Worm (Caenorhabditis elegans) whole organism, L2 larva: ENCODE measurements around the gene clec-149.

Experiments
- C34F6.9 ChIP-seq: fragments of 150-350 bp; optimal IDR thresholded peaks from 2 replicates; lab custom pipeline; 2014; ENCODE audit warnings: missing biosample characterization, missing genetic modification characterization
- F13H6.1 ChIP-seq: sonication (generic microtip); optimal IDR thresholded peaks from 2 replicates; lab custom pipeline; 2016; ENCODE audit warnings: missing genetic modification characterization, missing compliant biosample characterization
- R02D3.7 ChIP-seq: fragments of 150-350 bp; optimal IDR thresholded peaks from 2 replicates; lab custom pipeline; 2014; ENCODE audit warnings: missing biosample characterization, missing genetic modification characterization
- Y55F3AM.14 ChIP-seq: fragments of 200-800 bp; sonication (Bioruptor generic); optimal IDR thresholded peaks from 2 replicates; lab custom pipeline; 2018; ENCODE audit warnings: mild to moderate bottlenecking, missing genetic modification characterization, missing compliant biosample characterization
- ZK546.5 ChIP-seq: sonication (generic microtip); optimal IDR thresholded peaks from 2 replicates; lab custom pipeline; 2017; ENCODE audit warnings: missing biosample characterization, missing genetic modification characterization
- alr-1 ChIP-seq: fragments of 150-350 bp; optimal IDR thresholded peaks from 2 replicates; lab custom pipeline; 2014; ENCODE audit warnings: missing biosample characterization, missing genetic modification characterization
- aly-2 ChIP-seq: fragments of 150-350 bp; optimal IDR thresholded peaks from 2 replicates; lab custom pipeline; 2014; ENCODE audit warnings: missing biosample characterization, missing genetic modification characterization
- ama-1 ChIP-seq: fragments of 150-350 bp; optimal IDR thresholded peaks from 2 replicates; lab custom pipeline; 2018; ENCODE audit warnings: inconsistent platforms
- blmp-1 ChIP-seq: sonication (generic microtip); optimal IDR thresholded peaks from 2 replicates; lab custom pipeline; 2017; ENCODE audit warnings: missing genetic modification characterization, mild to moderate bottlenecking, missing compliant biosample characterization, antibody characterized with exemption, moderate library complexity; ENCODE audit not compliant: insufficient read depth
- ceh-16 ChIP-seq: fragments of 150-350 bp; optimal IDR thresholded peaks from 2 replicates; lab custom pipeline; 2014; ENCODE audit warnings: missing biosample characterization, missing genetic modification characterization
- ceh-82 ChIP-seq: fragments of 150-350 bp; optimal IDR thresholded peaks from 2 replicates; lab custom pipeline; 2014; ENCODE audit warnings: missing biosample characterization, missing genetic modification characterization
- dmd-4 ChIP-seq: sonication (generic microtip); optimal IDR thresholded peaks from 2 replicates; lab custom pipeline; 2017; ENCODE audit warnings: missing biosample characterization, missing genetic modification characterization
- egl-27 ChIP-seq: sonication (generic microtip); optimal IDR thresholded peaks from 3 replicates; lab custom pipeline; 2017; ENCODE audit warnings: missing biosample characterization, missing genetic modification reagents, missing genetic modification characterization
- elt-1 ChIP-seq: fragments of 150-350 bp; optimal IDR thresholded peaks from 2 replicates; lab custom pipeline; 2014; ENCODE audit warnings: missing biosample characterization, missing genetic modification characterization
- fos-1 ChIP-seq: fragments of 150-350 bp; optimal IDR thresholded peaks from 2 replicates; lab custom pipeline; 2014; ENCODE audit warnings: missing biosample characterization, missing genetic modification characterization
- gmeb-1 ChIP-seq: fragments of 150-350 bp; optimal IDR thresholded peaks from 2 replicates; lab custom pipeline; 2014; ENCODE audit warnings: missing biosample characterization, missing genetic modification characterization
- lin-11 ChIP-seq: fragments of 150-350 bp; sonication (generic microtip); optimal IDR thresholded peaks from 2 replicates; lab custom pipeline; 2014; ENCODE audit warnings: missing biosample characterization, missing genetic modification characterization, inconsistent platforms, mixed read lengths
- lin-13 ChIP-seq: fragments of 150-350 bp; optimal IDR thresholded peaks from 2 replicates; lab custom pipeline; 2014; ENCODE audit warnings: missing biosample characterization, missing genetic modification reagents, missing genetic modification characterization
- lin-39 ChIP-seq: fragments of 150-350 bp; optimal IDR thresholded peaks from 2 replicates; lab custom pipeline; 2014; ENCODE audit warnings: missing biosample characterization, missing genetic modification reagents, missing genetic modification characterization
- lsy-2 ChIP-seq, 2 experiments: fragments of 150-350 bp in 1 of 2; sonication (generic microtip) in 1 of 2; optimal IDR thresholded peaks; 2 replicates each; lab custom pipeline; 2014 to 2017; ENCODE audit warnings: missing biosample characterization in 2 of 2, missing genetic modification characterization in 2 of 2
- mab-5 ChIP-seq: fragments of 150-350 bp; optimal IDR thresholded peaks from 2 replicates; lab custom pipeline; 2014; ENCODE audit warnings: missing biosample characterization, missing genetic modification characterization
- mbf-1 ChIP-seq: sonication (generic microtip); optimal IDR thresholded peaks from 2 replicates; lab custom pipeline; 2017; ENCODE audit warnings: missing biosample characterization, missing genetic modification characterization
- mdl-1 ChIP-seq, 2 experiments: fragments of 150-350 bp in 1 of 2; sonication (generic microtip) in 1 of 2; optimal IDR thresholded peaks; 2 replicates each; lab custom pipeline; 2017; ENCODE audit warnings: missing biosample characterization in 2 of 2, missing genetic modification characterization in 2 of 2
- nhr-10 ChIP-seq: sonication (generic microtip); optimal IDR thresholded peaks from 2 replicates; lab custom pipeline; 2017; ENCODE audit warnings: missing biosample characterization, missing genetic modification characterization
- nhr-11 ChIP-seq: fragments of 150-350 bp; optimal IDR thresholded peaks from 2 replicates; lab custom pipeline; 2014; ENCODE audit warnings: missing biosample characterization, missing genetic modification characterization
- nhr-12 ChIP-seq: fragments of 150-350 bp; optimal IDR thresholded peaks from 2 replicates; lab custom pipeline; 2014; ENCODE audit warnings: missing biosample characterization, missing genetic modification characterization
- nhr-129 ChIP-seq: fragments of 150-350 bp; optimal IDR thresholded peaks from 2 replicates; lab custom pipeline; 2014; ENCODE audit warnings: missing biosample characterization, missing genetic modification characterization
- nhr-21 ChIP-seq: fragments of 150-350 bp; optimal IDR thresholded peaks from 2 replicates; lab custom pipeline; 2014; ENCODE audit warnings: missing biosample characterization, missing genetic modification characterization
- nhr-23 ChIP-seq: fragments of 150-350 bp; optimal IDR thresholded peaks from 2 replicates; lab custom pipeline; 2014; ENCODE audit warnings: missing biosample characterization, missing genetic modification reagents, missing genetic modification characterization
- nhr-237 ChIP-seq: fragments of 150-350 bp; optimal IDR thresholded peaks from 2 replicates; lab custom pipeline; 2014; ENCODE audit warnings: missing biosample characterization, missing genetic modification characterization
- nhr-25 ChIP-seq: fragments of 150-350 bp; sonication (generic microtip); optimal IDR thresholded peaks from 3 replicates; lab custom pipeline; 2014; ENCODE audit warnings: missing biosample characterization, missing genetic modification characterization
- nhr-6 ChIP-seq: fragments of 150-350 bp; optimal IDR thresholded peaks from 2 replicates; lab custom pipeline; 2014; ENCODE audit warnings: missing biosample characterization, missing genetic modification characterization
- nhr-77 ChIP-seq: fragments of 150-350 bp; optimal IDR thresholded peaks from 2 replicates; lab custom pipeline; 2014; ENCODE audit warnings: missing biosample characterization, missing genetic modification characterization
- peb-1 ChIP-seq: fragments of 150-350 bp; optimal IDR thresholded peaks from 2 replicates; lab custom pipeline; 2014; ENCODE audit warnings: missing biosample characterization, missing genetic modification characterization
- sem-4 ChIP-seq: fragments of 150-350 bp; optimal IDR thresholded peaks from 2 replicates; lab custom pipeline; 2014; ENCODE audit warnings: missing biosample characterization, missing genetic modification reagents, missing genetic modification characterization
- skn-1 ChIP-seq: sonication (generic microtip); optimal IDR thresholded peaks from 2 replicates; lab custom pipeline; 2017; ENCODE audit warnings: missing biosample characterization, missing genetic modification characterization
- sma-3 ChIP-seq: sonication (generic microtip); optimal IDR thresholded peaks from 2 replicates; lab custom pipeline; 2016; ENCODE audit warnings: missing genetic modification reagents, missing genetic modification characterization, missing compliant biosample characterization
- sma-9 ChIP-seq, 2 experiments: fragments of 150-350 bp in 1 of 2; sonication (generic microtip) in 1 of 2; optimal IDR thresholded peaks; 2 replicates each; lab custom pipeline; 2014 to 2016; ENCODE audit warnings: missing genetic modification characterization in 2 of 2, mild to moderate bottlenecking in 1 of 2, missing biosample characterization in 1 of 2, missing compliant biosample characterization in 1 of 2, missing genetic modification reagents in 1 of 2, moderate library complexity in 1 of 2
- snpc-4 ChIP-seq: fragments of 150-350 bp; optimal IDR thresholded peaks from 2 replicates; lab custom pipeline; 2014; ENCODE audit warnings: missing biosample characterization, missing genetic modification characterization
- unc-39 ChIP-seq: fragments of 150-350 bp; optimal IDR thresholded peaks from 2 replicates; lab custom pipeline; 2014; ENCODE audit warnings: missing biosample characterization, missing genetic modification characterization
- unc-55 ChIP-seq: fragments of 150-350 bp; sonication (generic microtip); optimal IDR thresholded peaks from 3 replicates; lab custom pipeline; 2014; ENCODE audit warnings: missing biosample characterization, missing genetic modification reagents, missing genetic modification characterization
- unc-62 ChIP-seq: fragments of 150-350 bp; optimal IDR thresholded peaks from 2 replicates; lab custom pipeline; 2014; ENCODE audit warnings: missing biosample characterization, missing genetic modification reagents, missing genetic modification characterization
- zag-1 ChIP-seq: fragments of 150-350 bp; optimal IDR thresholded peaks from 2 replicates; lab custom pipeline; 2014; ENCODE audit warnings: missing biosample characterization, missing genetic modification characterization
- ztf-11 ChIP-seq: sonication (generic microtip); optimal IDR thresholded peaks from 2 replicates; lab custom pipeline; 2017; ENCODE audit warnings: missing biosample characterization, missing genetic modification characterization
- ztf-4 ChIP-seq: fragments of 150-350 bp; optimal IDR thresholded peaks from 2 replicates; lab custom pipeline; 2014; ENCODE audit warnings: missing biosample characterization, missing genetic modification characterization

Gene clec-149

ce11 chrIII:839491-839890 lies 16.5 kb downstream of the clec-149 start, which contains the start of gene dos-3:
dos-3 (minus strand) TSS chrIII:839591.
- TF ChIP-seq fos-1 (tag; lab: Kevin White, UChicago) (no peak), ztf-11 (tag; lab: Kevin White, UChicago) (no peak), unc-39 (no peak), nhr-129 (tag; lab: Kevin White, UChicago) (no peak), unc-62 (GFP tag; lab: Kevin White, UChicago) (no peak), nhr-25 (tag; lab: Kevin White, UChicago) (no peak), elt-1 (tag; lab: Kevin White, UChicago) (no peak), nhr-10 (no peak), peb-1 (no peak), alr-1 (tag; lab: Kevin White, UChicago) (no peak), nhr-77 (tag; lab: Kevin White, UChicago) (no peak), mbf-1 (tag; lab: Kevin White, UChicago) (no peak)
- TF ChIP-seq, all 48 proteins: peak for 0

DNA sequence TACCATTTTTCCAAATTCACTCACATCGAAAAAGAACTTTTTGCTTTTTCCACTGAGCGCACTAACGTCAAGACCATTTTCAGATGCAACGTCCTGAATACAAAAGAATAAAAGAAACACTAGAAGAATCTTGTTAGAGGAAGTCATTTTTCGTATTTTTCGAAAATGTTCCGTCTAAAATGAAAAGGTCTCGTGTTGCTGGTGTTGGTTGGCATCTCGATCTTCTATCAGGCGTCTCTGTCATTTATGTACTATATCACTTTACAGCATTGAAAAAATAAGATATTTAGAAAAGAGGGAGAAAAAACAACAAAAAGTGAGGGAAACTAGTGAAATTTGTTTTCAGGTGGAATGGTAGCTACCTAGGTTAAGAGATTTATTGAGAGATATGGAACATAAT lies 18.2 kb downstream of the clec-149 start, which contains the start of gene K02F3.9:
TSS of gene K02F3.9 (minus strand) at position 190 of the 400 bp plus-strand sequence.
- TF ChIP-seq lsy-2 (tag; optimal IDR thresholded peaks at IDR 0.05; lab: Kevin White, UChicago) (no peak), lin-13 (GFP tag; lab: Kevin White, UChicago) (no peak), Y55F3AM.14 (GFP tag; lab: Kevin White, UChicago) (no peak), alr-1 (tag; lab: Kevin White, UChicago) (no peak), dmd-4 (tag; lab: Kevin White, UChicago) (no peak), F13H6.1 (tag; lab: Kevin White, UChicago) (no peak), mab-5 (tag; lab: Kevin White, UChicago) (no peak), ceh-82 (no peak)
- TF ChIP-seq, all 48 proteins: peak for 0

DNA sequence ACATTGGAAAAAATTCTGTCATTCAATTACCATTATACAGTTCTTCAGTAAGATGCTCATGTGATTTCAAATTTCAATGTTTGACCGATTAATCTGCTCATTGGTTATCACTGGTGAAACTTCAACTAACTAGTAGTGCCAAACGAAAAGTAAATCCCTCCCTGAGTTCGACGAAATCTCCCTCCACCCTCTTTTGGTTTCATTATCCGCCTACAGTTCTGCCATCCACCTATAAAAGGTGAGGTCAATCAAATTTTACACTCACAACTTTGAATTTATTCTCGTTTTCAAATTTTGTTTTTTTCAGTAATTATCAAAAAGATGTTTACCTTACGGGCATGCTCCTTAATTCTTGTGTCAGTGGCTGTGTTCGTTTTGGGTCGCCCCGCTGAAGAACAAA lies 19.6 kb downstream of the clec-149 start, which contains the start of gene far-8:
TSS of gene far-8 (plus strand) at position 301 of the 400 bp plus-strand sequence.
- no peak for TF ChIP-seq ztf-11 (tag; lab: Kevin White, UChicago)
- no peak for TF ChIP-seq unc-39
- TF ChIP-seq peb-1: no peak
- TF ChIP-seq, all 48 proteins: peak for 0

DNA sequence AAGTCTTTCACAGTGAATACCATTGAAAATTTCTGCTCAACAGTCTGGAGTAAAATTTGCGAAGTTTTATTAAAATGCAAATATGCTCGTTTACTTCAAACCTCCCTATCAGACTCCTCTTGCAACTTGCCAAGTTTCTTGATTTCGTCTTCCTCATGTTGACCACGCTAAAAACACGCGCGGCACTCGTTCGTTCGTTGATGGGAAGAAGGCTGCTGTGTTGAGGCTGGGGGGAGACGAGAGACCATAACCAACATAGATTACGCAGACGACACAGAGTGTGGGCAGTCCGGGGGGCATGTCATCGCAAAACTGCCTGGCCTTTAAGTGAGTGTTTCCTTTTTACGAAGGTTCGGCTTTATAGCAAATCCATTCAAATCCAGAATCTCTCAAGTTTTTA lies 21.0 kb downstream of the clec-149 start:
- TF ChIP-seq nhr-10 (no peak), ztf-11 (tag; lab: Kevin White, UChicago) (no peak), unc-55 (GFP tag; lab: Kevin White, UChicago) (no peak), Y55F3AM.14 (GFP tag; lab: Kevin White, UChicago) (no peak), nhr-23 (tag; lab: Kevin White, UChicago) (no peak), fos-1 (tag; lab: Kevin White, UChicago) (peak; percentile 68), sma-9 (GFP tag; optimal IDR thresholded peaks at IDR 0.05; lab: Kevin White, UChicago) (peak; percentile 65), sma-9 (tag; optimal IDR thresholded peaks at IDR 0.05; lab: Kevin White, UChicago) (no peak), sma-3 (GFP tag; lab: Kevin White, UChicago) (no peak), gmeb-1 (tag; lab: Kevin White, UChicago) (no peak), elt-1 (tag; lab: Kevin White, UChicago) (no peak), dmd-4 (tag; lab: Kevin White, UChicago) (no peak), zag-1 (tag; lab: Kevin White, UChicago) (no peak), ZK546.5 (tag; lab: Kevin White, UChicago) (no peak), mdl-1 (tag; optimal IDR thresholded peaks at IDR 0.05; lab: Kevin White, UChicago) (no peak), ceh-16 (no peak), nhr-129 (tag; lab: Kevin White, UChicago) (peak; percentile 51), peb-1 (no peak), ama-1 (no peak), nhr-21 (tag; lab: Kevin White, UChicago) (peak; percentile 71), lsy-2 (tag; optimal IDR thresholded peaks at IDR 0.05; lab: Kevin White, UChicago) (peak in 1 of 2 experiments; percentile 18), sem-4 (tag; lab: Kevin White, UChicago) (no peak), nhr-11 (no peak), lin-39 (no peak), R02D3.7 (tag; lab: Kevin White, UChicago) (no peak), skn-1 (tag; lab: Kevin White, UChicago) (no peak), mab-5 (tag; lab: Kevin White, UChicago) (no peak), nhr-12 (no peak), mbf-1 (tag; lab: Kevin White, UChicago) (no peak), snpc-4 (tag; lab: Kevin White, UChicago) (no peak), C34F6.9 (tag; lab: Kevin White, UChicago) (peak; percentile 19), nhr-237 (tag; lab: Kevin White, UChicago) (no peak), nhr-6 (tag; lab: Kevin White, UChicago) (no peak), blmp-1 (no peak), lin-11 (tag; lab: Kevin White, UChicago) (peak; percentile 3), nhr-77 (tag; lab: Kevin White, UChicago) (no peak), ztf-4 (no peak), aly-2 (tag; lab: Kevin White, UChicago) (no peak), lin-13 (GFP tag; lab: Kevin White, UChicago) (no peak), egl-27 (no peak), nhr-25 (tag; lab: Kevin White, UChicago) (peak; percentile 35)
